Fruit fly (Drosophila melanogaster): ENCODE data around the gene CG6664.

CG6664 gene

dm6 chr3L:17022756-17023155 lies 6.8 kb upstream of the CG6664 start, which contains the start of gene CG6652:
Gene CG6652 (minus strand): TSS chr3L:17022856.
- TF ChIP-seq CG13287 (GFP tag; IDR thresholded peaks at IDR 0.05; ENCODE audit: partially characterized antibody) = no peak
- no peak for TF ChIP-seq nerfin-2 (GFP tag; IDR thresholded peaks at IDR 0.05; ENCODE audit: partially characterized antibody)
- peak; percentile 15; the same call in 1 of the 2 replicates for TF ChIP-seq Rfx (GFP tag; IDR thresholded peaks at IDR 0.05)

dm6 chr3L:17016576-17016917 lies 567 bp upstream of the CG6664 start:
- TF ChIP-seq Neu2 (GFP tag; optimal IDR thresholded peaks at IDR 0.05; ENCODE audit: borderline replicate concordance) (no peak), CG11504 (tag; optimal IDR thresholded peaks at IDR 0.05) (no peak), pan (optimal IDR thresholded peaks at IDR 0.05) (no peak), pan (GFP tag; optimal IDR thresholded peaks at IDR 0.05 in 1 of 2, IDR thresholded peaks at IDR 0.05 in 1 of 2) (peak in 1 of 2 experiments; percentile 1), sc (optimal IDR thresholded peaks at IDR 0.05) (no peak), sc (GFP tag; optimal IDR thresholded peaks at IDR 0.05) (no peak), CG18262 (tag; optimal IDR thresholded peaks at IDR 0.05) (no peak), sr (GFP tag; IDR thresholded peaks at IDR 0.05) (no peak), NfI (GFP tag; optimal IDR thresholded peaks at IDR 0.05) (no peak), cas (GFP tag; IDR thresholded peaks at IDR 0.05) (no peak), ttk (GFP tag; IDR thresholded peaks at IDR 0.05) (no peak), Mad (GFP tag; optimal IDR thresholded peaks at IDR 0.05) (no peak), h (optimal IDR thresholded peaks at IDR 0.05) (no peak), lilli (GFP tag; optimal IDR thresholded peaks at IDR 0.05) (no peak), HLHmδ (GFP tag; optimal IDR thresholded peaks at IDR 0.05) (no peak), maf-S (GFP tag; optimal IDR thresholded peaks at IDR 0.05) (no peak), dimm (GFP tag; IDR thresholded peaks at IDR 0.05) (no peak), MESR4 (GFP tag; optimal IDR thresholded peaks at IDR 0.05) (peak; percentile 52), Abd-B (GFP tag; optimal IDR thresholded peaks at IDR 0.05) (no peak), MBD-R2 (GFP tag; IDR thresholded peaks at IDR 0.05) (peak; percentile 53), peb (GFP tag; IDR thresholded peaks at IDR 0.05) (no peak), dpn (GFP tag; optimal IDR thresholded peaks at IDR 0.05) (no peak), CG4360 (GFP tag; IDR thresholded peaks at IDR 0.05) (no peak), HLH4C (GFP tag; IDR thresholded peaks at IDR 0.05; ENCODE audit: partially characterized antibody) (0 out of 3 replicates have a peak, but pooled peaks have one; percentile 3), ac (GFP tag; optimal IDR thresholded peaks at IDR 0.05) (no peak), CG1602 (GFP tag; optimal IDR thresholded peaks at IDR 0.05) (no peak), Hmx (GFP tag; optimal IDR thresholded peaks at IDR 0.05) (no peak), gcm (GFP tag; optimal IDR thresholded peaks at IDR 0.05) (no peak), CG17912 (GFP tag; optimal IDR thresholded peaks at IDR 0.05) (no peak), CG17802 (tag; optimal IDR thresholded peaks at IDR 0.05) (no peak), CG31365 (tag; optimal IDR thresholded peaks at IDR 0.05) (no peak), CG13287 (GFP tag; IDR thresholded peaks at IDR 0.05; ENCODE audit: partially characterized antibody) (no peak), CG14860 (GFP tag; IDR thresholded peaks at IDR 0.05; ENCODE audit: partially characterized antibody) (0 out of 3 replicates have a peak, but pooled peaks have one; percentile 45), Doc3 (GFP tag; IDR thresholded peaks at IDR 0.05; ENCODE audit: partially characterized antibody) (no peak), Dll (GFP tag; IDR thresholded peaks at IDR 0.05; ENCODE audit: partially characterized antibody) (0 out of 4 replicates have a peak, but pooled peaks have one; percentile 1), Ets65A (GFP tag) (no peak), knrl (GFP tag; IDR thresholded peaks at IDR 0.05; ENCODE audit: partially characterized antibody) (no peak), CG2199 (GFP tag; IDR thresholded peaks at IDR 0.05) (no peak), ci (GFP tag; IDR thresholded peaks at IDR 0.05) (peak; percentile 1; the same call in 1 of the 3 replicates), Hr78 (GFP tag; optimal IDR thresholded peaks at IDR 0.05) (no peak), Bgb (GFP tag; IDR thresholded peaks at IDR 0.05; ENCODE audit: partially characterized antibody) (peak; percentile 4; the same call in 1 of the 2 replicates), scrt (GFP tag; optimal IDR thresholded peaks at IDR 0.05) (no peak), sna (GFP tag; IDR thresholded peaks at IDR 0.05; ENCODE audit: partially characterized antibody) (no peak), PHDP (tag; optimal IDR thresholded peaks at IDR 0.05) (no peak), Rx (GFP tag; IDR thresholded peaks at IDR 0.05) (no peak), CG4730 (GFP tag; IDR thresholded peaks at IDR 0.05) (no peak), CG14667 (GFP tag; IDR thresholded peaks at IDR 0.05) (no peak)
